Worm (Caenorhabditis elegans): Measurements from ENCODE around the gene mdt-22.

The mdt-22 gene

DNA sequence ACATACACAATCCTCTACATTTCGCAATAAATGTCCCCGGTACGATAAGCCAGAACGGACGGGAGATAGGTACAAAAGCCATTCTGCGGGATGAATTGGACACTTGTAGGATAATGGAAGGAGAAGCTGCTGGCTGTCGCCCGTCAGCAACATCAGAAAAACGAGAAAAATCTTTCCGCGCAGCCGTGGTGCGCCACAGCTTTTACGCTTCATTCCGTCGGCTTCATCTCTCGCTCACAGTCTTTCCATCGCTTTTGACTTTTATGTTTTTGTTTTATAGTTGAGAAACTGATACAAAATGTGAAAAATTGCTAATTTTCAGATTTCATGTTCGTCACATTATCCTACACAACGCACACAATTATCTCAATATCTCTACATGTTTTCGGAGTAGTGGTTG, 45.1 kb downstream of the mdt-22 start, which contains the start of gene C07E3.10:
C07E3.10 (plus strand) TSS at position 301 of the 400 bp plus-strand sequence.
- TF ChIP-seq blmp-1 (tag; optimal IDR thresholded peaks at IDR 0.05) (no peak), swsn-7 (tag; optimal IDR thresholded peaks at IDR 0.05) (no peak), efl-3 (GFP tag; optimal IDR thresholded peaks at IDR 0.05) (no peak), mef-2 (tag; optimal IDR thresholded peaks at IDR 0.05) (no peak), unc-62 (GFP tag; optimal IDR thresholded peaks at IDR 0.05) (no peak), irx-1 (tag; optimal IDR thresholded peaks at IDR 0.05) (no peak), C16A3.4 (tag; optimal IDR thresholded peaks at IDR 0.05) (no peak), fkh-8 (tag; optimal IDR thresholded peaks at IDR 0.05) (no peak), sup-37 (GFP tag; optimal IDR thresholded peaks at IDR 0.05) (no peak), Y116A8C.19 (tag; optimal IDR thresholded peaks at IDR 0.05; ENCODE audit: borderline replicate concordance) (no peak), fkh-10 (GFP tag; optimal IDR thresholded peaks at IDR 0.05) (no peak), hpl-2 (GFP tag; optimal IDR thresholded peaks at IDR 0.05) (no peak), dpl-1 (GFP tag; optimal IDR thresholded peaks at IDR 0.05) (no peak)

DNA sequence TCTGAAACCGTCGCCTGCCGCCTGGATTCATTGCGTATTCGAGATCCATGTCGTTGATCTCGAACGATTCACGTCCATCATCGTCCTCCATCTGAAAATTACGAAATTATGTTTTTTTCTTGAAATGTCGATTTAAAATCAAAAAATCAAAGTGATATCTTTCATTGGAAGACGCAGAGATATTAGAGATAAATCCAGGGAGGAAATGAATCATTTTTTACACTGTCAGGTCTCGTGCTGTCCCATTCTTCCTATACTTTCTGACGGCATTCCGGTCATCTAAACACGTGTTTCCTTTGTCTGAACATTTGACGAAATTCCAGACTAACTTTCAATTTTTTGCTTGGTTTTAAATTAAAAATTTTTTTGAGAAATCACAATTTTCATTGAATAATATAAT, 48.9 kb downstream of the mdt-22 start, which contains the start of gene stip-1:
stip-1 (minus strand) TSS at position 98 of the 400 bp plus-strand sequence.
- TF ChIP-seq nhr-71 (tag; optimal IDR thresholded peaks at IDR 0.05): peak; percentile 39
- peak; percentile 27 for TF ChIP-seq rnt-1 (tag; optimal IDR thresholded peaks at IDR 0.05)
- no peak for TF ChIP-seq hlh-4 (tag; optimal IDR thresholded peaks at IDR 0.05)
- no peak for TF ChIP-seq hlh-17 (GFP tag; optimal IDR thresholded peaks at IDR 0.05; ENCODE audit: borderline replicate concordance)
- TF ChIP-seq lsy-2 (tag; optimal IDR thresholded peaks at IDR 0.05): peak in 1 of 2 experiments; percentile 2
- no peak for TF ChIP-seq skn-1 (tag; optimal IDR thresholded peaks at IDR 0.05)
- TF ChIP-seq efl-1 (optimal IDR thresholded peaks at IDR 0.05): no peak
- peak in 1 of 2 experiments; percentile 91 for TF ChIP-seq efl-1 (GFP tag; optimal IDR thresholded peaks at IDR 0.05 in 1 of 2)
- TF ChIP-seq snu-23 (GFP tag; optimal IDR thresholded peaks at IDR 0.05): no peak

DNA sequence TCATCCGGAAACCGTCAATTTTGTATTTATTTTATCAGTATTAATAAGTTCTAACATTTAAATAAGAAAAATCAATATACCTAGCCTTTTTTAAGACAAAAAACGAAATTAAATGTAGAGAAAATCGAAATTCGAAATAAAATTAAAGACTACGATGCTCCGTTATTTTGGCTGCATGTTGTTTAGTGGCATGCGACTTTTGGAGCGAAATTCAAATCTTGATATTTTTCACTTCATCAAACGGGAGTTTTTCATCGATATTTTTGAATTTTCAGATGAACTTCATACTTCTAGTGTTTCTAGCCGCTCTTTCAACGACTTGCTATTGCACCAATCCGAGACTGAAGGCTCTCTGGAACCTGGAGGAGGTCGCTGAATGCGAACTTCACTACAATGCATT, 49.5 kb downstream of the mdt-22 start, which contains the start of gene C07E3.9:
C07E3.9 (plus strand) TSS at position 270 of the 400 bp plus-strand sequence.
- peak; percentile 41 for TF ChIP-seq C16A3.4 (tag; optimal IDR thresholded peaks at IDR 0.05)
- peak; percentile 39 for TF ChIP-seq rnt-1 (tag; optimal IDR thresholded peaks at IDR 0.05)
- TF ChIP-seq lin-35 (GFP tag; optimal IDR thresholded peaks at IDR 0.05): peak; percentile 94 to 98
- TF ChIP-seq dpl-1 (GFP tag; optimal IDR thresholded peaks at IDR 0.05): peak; percentile 90 to 96 (median 93)
- no peak for TF ChIP-seq pqm-1 (tag; optimal IDR thresholded peaks at IDR 0.05)
- peak in 1 of 6 experiments; percentile 21 for TF ChIP-seq elt-3 (tag; optimal IDR thresholded peaks at IDR 0.05)
- TF ChIP-seq blmp-1 (tag; optimal IDR thresholded peaks at IDR 0.05): peak; percentile 18
- peak; percentile 33 for TF ChIP-seq F16B12.6 (tag; optimal IDR thresholded peaks at IDR 0.05)
- peak; percentile 41 for TF ChIP-seq lin-15B (tag; optimal IDR thresholded peaks at IDR 0.05)
- no peak for TF ChIP-seq zag-1 (tag; optimal IDR thresholded peaks at IDR 0.05)
- TF ChIP-seq lsy-2 (tag; optimal IDR thresholded peaks at IDR 0.05): peak; percentile 27 to 81
- peak; percentile 28 for TF ChIP-seq fos-1 (tag; optimal IDR thresholded peaks at IDR 0.05)
- peak; percentile 27 for TF ChIP-seq unc-130 (tag; optimal IDR thresholded peaks at IDR 0.05)
- TF ChIP-seq nhr-12 (tag; optimal IDR thresholded peaks at IDR 0.05): no peak
- TF ChIP-seq xbp-1 (tag; optimal IDR thresholded peaks at IDR 0.05): peak; percentile 28
- peak in 2 of 3 experiments; percentile 23 to 24 for TF ChIP-seq ceh-82 (tag; optimal IDR thresholded peaks at IDR 0.05)
- TF ChIP-seq nhr-20 (tag; optimal IDR thresholded peaks at IDR 0.05): peak; percentile 20
- no peak for TF ChIP-seq lin-39 (tag; optimal IDR thresholded peaks at IDR 0.05)
- no peak for TF ChIP-seq hpl-2 (GFP tag; optimal IDR thresholded peaks at IDR 0.05)
- peak; percentile 50 for TF ChIP-seq snu-23 (GFP tag; optimal IDR thresholded peaks at IDR 0.05)
- peak; percentile 11 for TF ChIP-seq nhr-71 (tag; optimal IDR thresholded peaks at IDR 0.05)
- TF ChIP-seq isw-1 (GFP tag; IDR thresholded peaks at IDR 0.05): 0 out of 2 replicates have a peak, but pooled peaks have one; percentile 8
- TF ChIP-seq efl-1 (optimal IDR thresholded peaks at IDR 0.05): peak; percentile 94 to 97
- TF ChIP-seq efl-1 (GFP tag; optimal IDR thresholded peaks at IDR 0.05 in 1 of 2): peak; percentile 94 to 99
- TF ChIP-seq pax-3 (tag; optimal IDR thresholded peaks at IDR 0.05): no peak
- TF ChIP-seq mab-9 (GFP tag; IDR thresholded peaks at IDR 0.05): peak; percentile 39; the same call in 1 of the 2 replicates
- peak; percentile 28 for TF ChIP-seq skn-1 (tag; optimal IDR thresholded peaks at IDR 0.05)
- no peak for TF ChIP-seq C04F5.9 (tag; optimal IDR thresholded peaks at IDR 0.05)

Data from whole organism, L1 larva.